Fruit fly (Drosophila melanogaster): ENCODE measurements around the gene unc-4.

dm6 chrX:17790710-17791109 lies 22.3 kb downstream of the unc-4 start, which contains the start of gene OdsH:
- TF ChIP-seq cic (GFP tag; optimal IDR thresholded peaks at IDR 0.05), result no peak
- TF ChIP-seq cnc (optimal IDR thresholded peaks at IDR 0.05), result no peak
- TF ChIP-seq CG12768 (GFP tag; optimal IDR thresholded peaks at IDR 0.05), result no peak
- TF ChIP-seq Clk (GFP tag; optimal IDR thresholded peaks at IDR 0.05), result no peak

Data from whole organism, adult.